Worm (Caenorhabditis elegans): ENCODE results near the gene T27E7.3.

ce11 chrIV:14528718-14529117 is at the start of gene T27E7.3:
- no peak for TF ChIP-seq aly-1 (tag; optimal IDR thresholded peaks at IDR 0.05)
- TF ChIP-seq hmbx-1 (tag; optimal IDR thresholded peaks at IDR 0.05) = no peak
- TF ChIP-seq tra-4 (tag; optimal IDR thresholded peaks at IDR 0.05) = no peak

All from whole organism, early embryonic.